Fruit fly (Drosophila melanogaster): ENCODE data around the gene robl22E.

robl22E gene

DNA sequence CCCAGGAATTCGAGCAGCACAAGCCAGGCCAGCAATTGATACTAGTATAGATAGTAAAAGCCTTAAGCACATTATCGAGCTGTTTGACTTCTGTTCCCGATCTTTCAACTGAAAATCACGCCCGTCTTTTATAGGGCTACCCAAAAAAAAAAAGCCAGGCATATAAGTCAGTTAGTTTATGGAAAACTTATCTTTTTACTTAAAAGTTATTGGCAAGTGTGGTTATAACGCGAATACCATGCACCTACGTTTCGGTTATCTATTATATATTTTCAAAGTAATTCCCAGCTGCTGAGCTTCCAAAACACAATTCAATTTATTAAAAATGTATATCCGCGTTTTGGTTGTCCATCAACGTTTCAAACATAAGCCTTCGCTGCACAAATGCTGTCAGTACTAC is 3.8 kb downstream of the robl22E start, which contains the start of gene CG31681:
Gene CG31681, minus strand, starts transcription at position 101 of the 400 bp plus-strand sequence.
- no peak for TF ChIP-seq CG7101 (tag; optimal IDR thresholded peaks at IDR 0.05)

DNA sequence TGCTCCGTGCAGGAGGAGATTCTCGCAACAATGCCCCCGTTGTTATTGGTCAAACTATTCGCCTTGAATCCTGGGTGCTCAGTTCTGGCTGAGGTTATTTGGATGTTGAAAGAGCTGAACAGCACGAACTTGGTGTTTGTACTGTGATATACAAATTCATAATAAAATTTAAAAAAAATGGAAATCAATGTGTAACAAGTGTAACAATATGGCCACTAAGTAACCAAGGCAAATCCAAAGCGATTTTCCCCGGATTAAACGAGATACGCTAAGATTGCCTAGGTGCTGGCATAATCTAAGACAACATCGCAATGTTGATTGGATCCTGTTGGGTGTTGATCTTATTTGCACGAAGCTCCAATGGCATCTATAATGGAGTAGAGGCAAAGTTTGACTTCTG is 5.7 kb downstream of the robl22E start, which contains the start of gene CG4271:
Gene CG4271, plus strand, starts transcription at position 301 of the 400 bp plus-strand sequence.
- TF ChIP-seq pad (GFP tag; optimal IDR thresholded peaks at IDR 0.05) (no peak), bab1 (GFP tag; optimal IDR thresholded peaks at IDR 0.05) (no peak), toe (GFP tag; optimal IDR thresholded peaks at IDR 0.05) (no peak), kay (GFP tag; ENCODE audit: borderline replicate concordance) (no peak), Hr96 (GFP tag; optimal IDR thresholded peaks at IDR 0.05) (no peak), CG1620 (GFP tag; optimal IDR thresholded peaks at IDR 0.05) (no peak), Mnt (GFP tag; optimal IDR thresholded peaks at IDR 0.05) (no peak), Clk (GFP tag; optimal IDR thresholded peaks at IDR 0.05) (no peak), tj (GFP tag; optimal IDR thresholded peaks at IDR 0.05) (no peak), CG7101 (tag; optimal IDR thresholded peaks at IDR 0.05) (no peak), cnc (optimal IDR thresholded peaks at IDR 0.05) (no peak), CG11617 (GFP tag; optimal IDR thresholded peaks at IDR 0.05) (no peak), CG7045 (GFP tag; optimal IDR thresholded peaks at IDR 0.05) (no peak)

DNA sequence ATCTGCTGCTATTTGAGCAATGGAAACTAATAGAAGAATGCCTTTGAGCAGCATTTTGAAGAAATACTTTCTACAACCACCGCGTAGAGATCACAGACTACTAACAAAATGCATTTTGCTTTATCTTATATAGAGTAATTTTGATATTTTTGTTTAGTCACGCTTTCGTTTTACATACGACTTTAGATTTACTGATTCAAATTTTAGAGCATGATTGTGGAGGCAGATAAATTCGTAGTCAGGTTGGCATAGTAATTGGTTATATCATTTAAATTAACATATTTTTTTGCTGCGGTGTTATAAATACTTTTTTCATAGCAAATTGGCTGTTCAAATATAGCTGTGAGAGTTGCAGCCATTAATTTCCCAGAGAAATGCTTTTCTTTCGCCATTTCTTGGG is 21.5 kb downstream of the robl22E start, which contains the start of gene CG17242:
Gene CG17242, minus strand, starts transcription at position 101 of the 400 bp plus-strand sequence.
- TF ChIP-seq CG11617 (GFP tag; optimal IDR thresholded peaks at IDR 0.05): no peak
- TF ChIP-seq ovo (GFP tag; optimal IDR thresholded peaks at IDR 0.05): no peak
- TF ChIP-seq kay (GFP tag; ENCODE audit: borderline replicate concordance): no peak
- no peak for TF ChIP-seq CG5204 (GFP tag; optimal IDR thresholded peaks at IDR 0.05)

DNA sequence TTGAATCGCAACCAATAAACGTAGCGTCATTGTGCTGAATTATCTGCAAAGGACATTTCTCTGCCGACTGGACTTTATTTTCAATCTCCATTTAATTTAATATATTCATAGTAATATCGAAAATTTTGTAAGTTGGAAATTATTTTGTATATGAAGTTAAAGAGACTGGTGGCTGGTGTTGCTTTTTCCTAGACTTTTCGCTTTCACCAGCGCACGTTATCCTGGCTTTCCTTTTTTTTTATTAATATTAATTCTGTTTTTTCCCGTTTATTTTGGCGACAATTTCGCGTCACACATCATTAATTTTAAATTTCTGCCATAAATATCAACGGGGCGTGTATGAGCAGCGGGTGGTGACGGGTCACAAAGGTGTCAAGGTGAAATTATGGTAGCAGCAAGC is 25.3 kb downstream of the robl22E start, which contains the start of gene CG34049:
Gene CG34049, minus strand, starts transcription at position 101 of the 400 bp plus-strand sequence.
- TF ChIP-seq CG14711 (tag; optimal IDR thresholded peaks at IDR 0.05) (no peak), Clk (GFP tag; optimal IDR thresholded peaks at IDR 0.05) (no peak), CG7045 (GFP tag; optimal IDR thresholded peaks at IDR 0.05) (no peak), cic (GFP tag; optimal IDR thresholded peaks at IDR 0.05) (no peak), Mnt (GFP tag; optimal IDR thresholded peaks at IDR 0.05) (no peak), CG12768 (GFP tag; optimal IDR thresholded peaks at IDR 0.05) (no peak), kay (GFP tag; ENCODE audit: borderline replicate concordance) (no peak), CG33017 (tag; optimal IDR thresholded peaks at IDR 0.05) (no peak), CG1620 (GFP tag; optimal IDR thresholded peaks at IDR 0.05) (no peak), pad (GFP tag; optimal IDR thresholded peaks at IDR 0.05) (no peak), CG5204 (GFP tag; optimal IDR thresholded peaks at IDR 0.05) (no peak), toe (GFP tag; optimal IDR thresholded peaks at IDR 0.05) (no peak), bab1 (GFP tag; optimal IDR thresholded peaks at IDR 0.05) (no peak), ovo (GFP tag; optimal IDR thresholded peaks at IDR 0.05) (no peak), cnc (optimal IDR thresholded peaks at IDR 0.05) (no peak), Hr96 (GFP tag; optimal IDR thresholded peaks at IDR 0.05) (no peak), Crg-1 (GFP tag; optimal IDR thresholded peaks at IDR 0.05) (no peak)

DNA sequence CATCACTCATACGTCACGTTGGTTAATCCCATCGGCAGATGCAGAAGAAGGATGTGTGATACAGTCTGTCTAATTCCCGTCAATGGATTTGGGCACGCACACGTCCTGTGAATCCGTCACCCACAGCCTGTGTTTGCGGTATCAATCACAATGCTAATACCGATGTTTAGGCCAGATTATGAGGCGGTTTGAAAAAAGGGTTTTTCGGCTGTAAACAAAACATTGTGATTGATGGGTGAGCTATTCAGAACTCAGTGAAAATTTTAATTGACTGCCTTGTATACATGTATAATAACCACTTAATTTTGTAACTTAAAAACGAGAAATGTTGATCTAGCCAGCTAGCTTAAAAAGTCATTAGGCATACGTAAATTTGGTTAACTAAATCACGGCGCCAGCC is 27.4 kb downstream of the robl22E start, which contains the start of gene CG4270:
Gene CG4270, plus strand, starts transcription at position 301 of the 400 bp plus-strand sequence.
- TF ChIP-seq tj (GFP tag; optimal IDR thresholded peaks at IDR 0.05): no peak
- TF ChIP-seq CG5204 (GFP tag; optimal IDR thresholded peaks at IDR 0.05): no peak
- no peak for TF ChIP-seq CG33017 (tag; optimal IDR thresholded peaks at IDR 0.05)
- no peak for TF ChIP-seq CG14711 (tag; optimal IDR thresholded peaks at IDR 0.05)
- TF ChIP-seq Crg-1 (GFP tag; optimal IDR thresholded peaks at IDR 0.05): no peak
- no peak for TF ChIP-seq cic (GFP tag; optimal IDR thresholded peaks at IDR 0.05)
- no peak for TF ChIP-seq CG12768 (GFP tag; optimal IDR thresholded peaks at IDR 0.05)
- no peak for TF ChIP-seq CG7045 (GFP tag; optimal IDR thresholded peaks at IDR 0.05)
- TF ChIP-seq cnc (optimal IDR thresholded peaks at IDR 0.05): no peak
- no peak for TF ChIP-seq ovo (GFP tag; optimal IDR thresholded peaks at IDR 0.05)
- TF ChIP-seq CG11617 (GFP tag; optimal IDR thresholded peaks at IDR 0.05): no peak

DNA sequence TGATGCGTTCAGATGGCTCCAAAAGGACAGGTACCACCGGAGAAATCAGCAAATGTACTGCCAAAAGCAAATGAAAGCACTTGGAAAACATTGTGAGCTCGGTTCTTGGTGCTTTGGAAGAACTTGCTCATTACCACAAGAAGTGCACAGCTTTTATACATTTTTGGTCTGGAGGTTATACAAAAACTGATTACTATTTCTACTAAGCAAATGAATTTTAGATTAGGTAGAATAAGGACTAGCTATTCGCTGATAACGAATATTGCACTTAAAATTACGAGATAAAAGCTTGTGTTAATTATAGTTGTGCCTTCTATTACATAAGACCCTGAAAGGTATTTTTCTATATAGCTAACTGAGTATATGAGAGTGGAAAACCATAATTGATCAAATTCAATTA is 35.6 kb downstream of the robl22E start, which contains the start of gene Send1:
Gene Send1, minus strand, starts transcription at position 101 of the 400 bp plus-strand sequence.
- no peak for TF ChIP-seq pad (GFP tag; optimal IDR thresholded peaks at IDR 0.05)
- TF ChIP-seq Hr96 (GFP tag; optimal IDR thresholded peaks at IDR 0.05): no peak
- TF ChIP-seq Mnt (GFP tag; optimal IDR thresholded peaks at IDR 0.05): no peak
- TF ChIP-seq tj (GFP tag; optimal IDR thresholded peaks at IDR 0.05): no peak
- no peak for TF ChIP-seq cnc (optimal IDR thresholded peaks at IDR 0.05)
- TF ChIP-seq CG11617 (GFP tag; optimal IDR thresholded peaks at IDR 0.05): no peak
- no peak for TF ChIP-seq CG12768 (GFP tag; optimal IDR thresholded peaks at IDR 0.05)
- TF ChIP-seq ovo (GFP tag; optimal IDR thresholded peaks at IDR 0.05): no peak
- TF ChIP-seq CG1620 (GFP tag; optimal IDR thresholded peaks at IDR 0.05): no peak
- TF ChIP-seq CG7045 (GFP tag; optimal IDR thresholded peaks at IDR 0.05): no peak
- no peak for TF ChIP-seq kay (GFP tag; ENCODE audit: borderline replicate concordance)
- no peak for TF ChIP-seq CG7101 (tag; optimal IDR thresholded peaks at IDR 0.05)
- no peak for TF ChIP-seq bab1 (GFP tag; optimal IDR thresholded peaks at IDR 0.05)
- no peak for TF ChIP-seq toe (GFP tag; optimal IDR thresholded peaks at IDR 0.05)
- TF ChIP-seq Clk (GFP tag; optimal IDR thresholded peaks at IDR 0.05): no peak

DNA sequence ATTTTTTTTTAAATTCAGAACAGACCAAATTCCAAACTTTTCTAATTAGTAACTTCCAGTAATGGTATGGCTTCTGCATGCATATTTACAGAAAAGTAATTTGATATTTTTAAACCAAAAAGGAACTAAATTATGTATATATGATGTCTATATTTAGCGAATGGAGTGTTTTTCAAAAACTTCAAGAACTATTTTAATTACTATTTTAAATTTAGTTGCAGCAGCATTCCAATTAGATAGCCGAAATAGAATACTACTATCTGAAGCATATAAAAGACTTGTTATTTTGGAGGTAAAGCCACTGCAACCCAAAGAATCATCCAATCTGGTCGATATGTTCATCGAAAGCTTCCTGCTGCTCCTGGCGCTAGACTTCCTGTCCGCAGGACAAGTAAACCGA is 37.8 kb downstream of the robl22E start, which contains the start of gene CG17234:
Gene CG17234, plus strand, starts transcription at position 301 of the 400 bp plus-strand sequence.
- no peak for TF ChIP-seq Mnt (GFP tag; optimal IDR thresholded peaks at IDR 0.05)
- TF ChIP-seq CG12768 (GFP tag; optimal IDR thresholded peaks at IDR 0.05): no peak
- no peak for TF ChIP-seq Hr96 (GFP tag; optimal IDR thresholded peaks at IDR 0.05)
- TF ChIP-seq CG11617 (GFP tag; optimal IDR thresholded peaks at IDR 0.05): no peak
- no peak for TF ChIP-seq toe (GFP tag; optimal IDR thresholded peaks at IDR 0.05)
- TF ChIP-seq cnc (optimal IDR thresholded peaks at IDR 0.05): no peak
- no peak for TF ChIP-seq Clk (GFP tag; optimal IDR thresholded peaks at IDR 0.05)
- TF ChIP-seq Crg-1 (GFP tag; optimal IDR thresholded peaks at IDR 0.05): no peak
- TF ChIP-seq CG7045 (GFP tag; optimal IDR thresholded peaks at IDR 0.05): no peak
- TF ChIP-seq CG33017 (tag; optimal IDR thresholded peaks at IDR 0.05): no peak
- TF ChIP-seq kay (GFP tag; ENCODE audit: borderline replicate concordance): no peak
- TF ChIP-seq pad (GFP tag; optimal IDR thresholded peaks at IDR 0.05): no peak
- no peak for TF ChIP-seq cic (GFP tag; optimal IDR thresholded peaks at IDR 0.05)
